Worm (Caenorhabditis elegans) whole organism, L1 larva: ENCODE measurements around the gene dss-1.
A peak's percentile ranks its signal among the peaks of the same experiment; 100 is the strongest.

Source experiments
- C16A3.4 ChIP-seq: fragments of 150-350 bp; optimal IDR thresholded peaks from 2 replicates; lab custom pipeline; 2014; ENCODE audit warnings: missing biosample characterization, missing genetic modification characterization
- C34B4.2 ChIP-seq: sonication (generic microtip); optimal IDR thresholded peaks from 2 replicates; lab custom pipeline; 2017; ENCODE audit warnings: mild to moderate bottlenecking, missing genetic modification characterization, missing compliant biosample characterization
- Y116A8C.19 ChIP-seq: sonication (generic microtip); optimal IDR thresholded peaks from 2 replicates; lab custom pipeline; 2016; ENCODE audit warnings: missing compliant biosample characterization, missing genetic modification characterization, borderline replicate concordance
- aha-1 ChIP-seq: fragments of 150-350 bp; optimal IDR thresholded peaks from 2 replicates; lab custom pipeline; 2014; ENCODE audit warnings: missing biosample characterization, missing genetic modification characterization
- alr-1 ChIP-seq: fragments of 200-800 bp; sonication (Bioruptor generic); optimal IDR thresholded peaks from 2 replicates; lab custom pipeline; 2018; ENCODE audit warnings: borderline replicate concordance, mild to moderate bottlenecking, missing genetic modification characterization, missing compliant biosample characterization
- aly-2 ChIP-seq: fragments of 150-350 bp; optimal IDR thresholded peaks from 2 replicates; lab custom pipeline; 2014; ENCODE audit warnings: missing biosample characterization, missing genetic modification characterization
- blmp-1 ChIP-seq: fragments of 150-350 bp; optimal IDR thresholded peaks from 2 replicates; lab custom pipeline; 2014; ENCODE audit warnings: missing biosample characterization, missing genetic modification characterization
- ceh-63 ChIP-seq: fragments of 200-800 bp; sonication (Bioruptor generic); optimal IDR thresholded peaks from 2 replicates; lab custom pipeline; 2018; ENCODE audit warnings: mild to moderate bottlenecking, missing genetic modification characterization, missing compliant biosample characterization
- ceh-8 ChIP-seq: fragments of 200-800 bp; sonication (Bioruptor generic); optimal IDR thresholded peaks from 2 replicates; lab custom pipeline; 2018; ENCODE audit warnings: mild to moderate bottlenecking, missing genetic modification characterization, moderate library complexity, missing compliant biosample characterization
- ceh-82 ChIP-seq, 3 experiments: fragments of 150-350 bp in 1 of 3; sonication (generic microtip) in 2 of 3; optimal IDR thresholded peaks; 2 replicates each; lab custom pipeline; 2014 to 2017; ENCODE audit warnings: missing biosample characterization in 3 of 3, missing genetic modification characterization in 3 of 3
- ceh-88 ChIP-seq: fragments of 200-800 bp; sonication (Bioruptor generic); IDR thresholded peaks from 2 replicates; pipeline ENCODE4 v1.3.6; 2022; ENCODE audit warnings: missing genetic modification characterization, missing compliant biosample characterization
- ces-1 ChIP-seq: fragments of 150-350 bp; optimal IDR thresholded peaks from 2 replicates; lab custom pipeline; 2014; ENCODE audit warnings: missing biosample characterization, missing genetic modification reagents, missing genetic modification characterization
- dpl-1 ChIP-seq, 3 experiments: fragments of 150-350 bp in 2 of 3; sonication (generic microtip) in 1 of 3; optimal IDR thresholded peaks; 2 replicates each; lab custom pipeline; 2014 to 2017; ENCODE audit warnings: missing biosample characterization in 3 of 3, missing genetic modification characterization in 3 of 3, missing genetic modification reagents in 3 of 3
- dsc-1 ChIP-seq: sonication (generic microtip); optimal IDR thresholded peaks from 2 replicates; lab custom pipeline; 2016; ENCODE audit warnings: mild to moderate bottlenecking, missing genetic modification characterization, missing compliant biosample characterization
- efl-1 ChIP-seq, 4 experiments: fragments of 150-350 bp; optimal IDR thresholded peaks in 3 of 4; peaks in 1 of 4; 1 replicate in 1 of 4; 2 replicates in 3 of 4; lab custom pipeline; 2014; ENCODE audit warnings: missing biosample characterization in 2 of 4, missing genetic modification characterization in 2 of 4, missing genetic modification reagents in 2 of 4
- egl-13 ChIP-seq: sonication (generic microtip); optimal IDR thresholded peaks from 2 replicates; lab custom pipeline; 2016; ENCODE audit warnings: missing genotype, missing genetic modification reagents, missing genetic modification characterization, missing compliant biosample characterization
- egl-27 ChIP-seq, 2 experiments: fragments of 150-350 bp in 1 of 2; sonication (generic microtip); optimal IDR thresholded peaks; 3 replicates each; lab custom pipeline; 2017 to 2018; ENCODE audit warnings: missing biosample characterization in 2 of 2, missing genetic modification characterization in 2 of 2, missing genetic modification reagents in 2 of 2
- fkh-4 ChIP-seq: sonication (generic microtip); optimal IDR thresholded peaks from 2 replicates; lab custom pipeline; 2016; ENCODE audit warnings: missing compliant biosample characterization, missing genetic modification characterization, borderline replicate concordance
- fos-1 ChIP-seq: fragments of 150-350 bp; optimal IDR thresholded peaks from 2 replicates; lab custom pipeline; 2014; ENCODE audit warnings: missing biosample characterization, missing genetic modification characterization
- grh-1 ChIP-seq: fragments of 200-800 bp; sonication (Bioruptor generic); IDR thresholded peaks from 2 replicates; pipeline ENCODE4 v1.3.6; 2022; ENCODE audit warnings: missing genetic modification reagents, missing genetic modification characterization, missing compliant biosample characterization
- hpl-2 ChIP-seq: fragments of 150-350 bp; optimal IDR thresholded peaks from 2 replicates; lab custom pipeline; 2014; ENCODE audit warnings: missing biosample characterization, missing genetic modification reagents, missing genetic modification characterization
- isw-1 ChIP-seq: fragments of 200-800 bp; sonication (Bioruptor generic); IDR thresholded peaks from 2 replicates; pipeline ENCODE4 v1.3.6; 2022; ENCODE audit warnings: missing genetic modification characterization, missing compliant biosample characterization
- lin-13 ChIP-seq: fragments of 150-350 bp; optimal IDR thresholded peaks from 2 replicates; lab custom pipeline; 2014; ENCODE audit warnings: missing biosample characterization, missing genetic modification reagents, missing genetic modification characterization
- lin-14 ChIP-seq: fragments of 200-800 bp; sonication (Bioruptor generic); optimal IDR thresholded peaks from 2 replicates; lab custom pipeline; 2018; ENCODE audit warnings: mild to moderate bottlenecking, missing genetic modification characterization, moderate library complexity, missing compliant biosample characterization
- lin-15B ChIP-seq: fragments of 150-350 bp; sonication (generic microtip); optimal IDR thresholded peaks from 3 replicates; lab custom pipeline; 2014; ENCODE audit warnings: missing biosample characterization, missing genetic modification characterization
- lin-35 ChIP-seq, 2 experiments: fragments of 150-350 bp; optimal IDR thresholded peaks; 2 replicates each; lab custom pipeline; 2014; ENCODE audit warnings: missing biosample characterization in 2 of 2, missing genetic modification characterization in 2 of 2, missing genetic modification reagents in 2 of 2
- lir-3 ChIP-seq: sonication (generic microtip); optimal IDR thresholded peaks from 2 replicates; lab custom pipeline; 2016; ENCODE audit warnings: mild to moderate bottlenecking, missing genetic modification characterization, moderate library complexity, missing compliant biosample characterization; ENCODE audit not compliant: poor library complexity
- mab-9 ChIP-seq: fragments of 200-800 bp; sonication (Bioruptor generic); IDR thresholded peaks from 2 replicates; pipeline ENCODE4 v1.3.6; 2022; ENCODE audit warnings: missing genetic modification reagents, missing genetic modification characterization, missing compliant biosample characterization
- mdl-1 ChIP-seq, 2 experiments: fragments of 150-350 bp; optimal IDR thresholded peaks; 2 replicates each; lab custom pipeline; 2014 to 2017; ENCODE audit warnings: missing biosample characterization in 2 of 2, missing genetic modification characterization in 2 of 2, inconsistent platforms in 1 of 2
- mep-1 ChIP-seq: fragments of 150-350 bp; optimal IDR thresholded peaks from 2 replicates; lab custom pipeline; 2014; ENCODE audit warnings: missing biosample characterization, missing genetic modification characterization
- nhr-12 ChIP-seq: sonication (generic microtip); optimal IDR thresholded peaks from 2 replicates; lab custom pipeline; 2017; ENCODE audit warnings: missing biosample characterization, missing genetic modification characterization
- nhr-19 ChIP-seq: fragments of 200-800 bp; sonication (Bioruptor generic); conservative IDR thresholded peaks from 2 replicates; pipeline ENCODE4 v1.3.6; 2022; ENCODE audit warnings: missing genetic modification characterization, missing compliant biosample characterization
- nhr-47 ChIP-seq: sonication (generic microtip); optimal IDR thresholded peaks from 2 replicates; lab custom pipeline; 2016; ENCODE audit warnings: mild to moderate bottlenecking, missing genetic modification characterization, moderate library complexity, missing compliant biosample characterization
- nhr-84 ChIP-seq: sonication (generic microtip); optimal IDR thresholded peaks from 2 replicates; lab custom pipeline; 2017; ENCODE audit warnings: missing biosample characterization, missing genetic modification characterization
- nhr-85 ChIP-seq: sonication (generic microtip); peaks from one replicate; lab custom pipeline; 2016; ENCODE audit warnings: missing genetic modification characterization, inconsistent platforms, missing compliant biosample characterization
- nhr-90 ChIP-seq: sonication (generic microtip); optimal IDR thresholded peaks from 2 replicates; lab custom pipeline; 2016; ENCODE audit warnings: mild to moderate bottlenecking, missing genetic modification characterization, missing compliant biosample characterization; ENCODE audit not compliant: poor library complexity
- pax-3 ChIP-seq: fragments of 200-800 bp; sonication (Bioruptor generic); optimal IDR thresholded peaks from 2 replicates; lab custom pipeline; 2018; ENCODE audit warnings: mild to moderate bottlenecking, missing genetic modification characterization, moderate library complexity, missing compliant biosample characterization
- pqm-1 ChIP-seq: sonication (generic microtip); optimal IDR thresholded peaks from 3 replicates; lab custom pipeline; 2017; ENCODE audit warnings: missing biosample characterization, missing genetic modification characterization
- rnt-1 ChIP-seq: sonication (generic microtip); optimal IDR thresholded peaks from 2 replicates; lab custom pipeline; 2016; ENCODE audit warnings: mild to moderate bottlenecking, missing genetic modification characterization, moderate library complexity, missing compliant biosample characterization
- skn-1 ChIP-seq: fragments of 150-350 bp; optimal IDR thresholded peaks from 2 replicates; lab custom pipeline; 2014; ENCODE audit warnings: missing biosample characterization, missing genetic modification characterization
- snu-23 ChIP-seq: sonication (generic microtip); optimal IDR thresholded peaks from 2 replicates; lab custom pipeline; 2016; ENCODE audit warnings: missing genetic modification characterization, missing compliant biosample characterization
- sox-4 ChIP-seq: sonication (generic microtip); optimal IDR thresholded peaks from 2 replicates; lab custom pipeline; 2016; ENCODE audit warnings: missing genetic modification characterization, missing compliant biosample characterization
- sup-37 ChIP-seq: fragments of 200-800 bp; sonication (Bioruptor generic); optimal IDR thresholded peaks from 2 replicates; lab custom pipeline; 2018; ENCODE audit warnings: mild to moderate bottlenecking, missing genetic modification characterization, missing compliant biosample characterization
- tlp-1 ChIP-seq: fragments of 150-350 bp; optimal IDR thresholded peaks from 2 replicates; lab custom pipeline; 2014; ENCODE audit warnings: missing biosample characterization, missing genetic modification characterization
- unc-130 ChIP-seq: fragments of 150-350 bp; optimal IDR thresholded peaks from 2 replicates; lab custom pipeline; 2017; ENCODE audit warnings: missing biosample characterization, missing genetic modification characterization, inconsistent platforms
- unc-62 ChIP-seq: fragments of 150-350 bp; optimal IDR thresholded peaks from 2 replicates; lab custom pipeline; 2014; ENCODE audit warnings: missing biosample characterization, missing genetic modification reagents, missing genetic modification characterization
- unc-98 ChIP-seq: fragments of 200-800 bp; sonication (Bioruptor generic); IDR thresholded peaks from 2 replicates; pipeline ENCODE4 v1.3.6; 2022; ENCODE audit warnings: missing genetic modification characterization, missing compliant biosample characterization
- xbp-1 ChIP-seq: sonication (generic microtip); optimal IDR thresholded peaks from 2 replicates; lab custom pipeline; 2016; ENCODE audit warnings: missing genetic modification characterization, missing compliant biosample characterization
- zip-4 ChIP-seq: fragments of 200-800 bp; sonication (Bioruptor generic); optimal IDR thresholded peaks from 2 replicates; lab custom pipeline; 2018; ENCODE audit warnings: mild to moderate bottlenecking, missing genetic modification characterization, moderate library complexity, missing compliant biosample characterization

The dss-1 gene

ce11 chrIII:1196192-1196591 lies at the start of gene dss-1:
Gene dss-1, minus strand, starts transcription at chrIII:1196292.
- TF ChIP-seq mab-9 (no peak), efl-1 (optimal IDR thresholded peaks at IDR 0.05; lab: Kevin White, UChicago) (no peak), efl-1 (GFP tag; optimal IDR thresholded peaks at IDR 0.05 in 1 of 2; lab: Kevin White, UChicago) (no peak), nhr-90 (tag; lab: Kevin White, UChicago) (no peak), ceh-63 (GFP tag; lab: Kevin White, UChicago) (no peak), mdl-1 (tag; optimal IDR thresholded peaks at IDR 0.05; lab: Kevin White, UChicago) (no peak), egl-13 (tag; lab: Kevin White, UChicago) (no peak), lin-35 (GFP tag; optimal IDR thresholded peaks at IDR 0.05; lab: Kevin White, UChicago) (no peak), blmp-1 (no peak), lin-15B (no peak)
- TF ChIP-seq, all 84 proteins: peak for 0

DNA sequence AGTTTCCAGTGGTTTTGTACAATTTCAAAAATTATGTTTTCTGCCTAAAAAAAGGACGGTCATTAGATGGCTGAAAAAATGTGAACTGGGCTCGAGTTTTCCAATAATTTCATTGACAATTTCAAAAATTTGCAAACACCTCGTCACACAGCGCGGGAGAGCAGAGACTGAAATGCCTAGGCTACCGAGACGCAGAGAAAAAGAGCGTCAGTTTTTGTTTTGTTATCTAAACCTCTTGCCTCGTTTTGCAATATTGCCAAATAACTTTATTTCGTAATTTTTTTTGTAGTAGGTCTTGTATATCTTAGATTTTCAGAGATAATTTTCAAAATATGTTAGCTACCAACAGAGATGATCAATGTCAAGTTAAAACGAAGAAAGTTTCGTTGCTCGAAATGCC lies 47.1 kb upstream of the dss-1 start, which contains the start of gene fbxa-63:
Gene fbxa-63, plus strand, starts transcription at position 310 of the 400 bp plus-strand sequence.
- no peak for TF ChIP-seq ceh-88 (GFP tag; lab: Robert Waterston, UW)
- no peak for TF ChIP-seq sup-37 (GFP tag; lab: Kevin White, UChicago)
- TF ChIP-seq hpl-2 (GFP tag; lab: Kevin White, UChicago), result no peak
- TF ChIP-seq mab-9, result no peak
- no peak for TF ChIP-seq sox-4 (tag; lab: Kevin White, UChicago)
- TF ChIP-seq dpl-1 (GFP tag; optimal IDR thresholded peaks at IDR 0.05; lab: Kevin White, UChicago), result peak in 2 of 3 experiments; percentile 7 to 21
- TF ChIP-seq efl-1 (optimal IDR thresholded peaks at IDR 0.05; lab: Kevin White, UChicago), result peak; percentile 49 to 64
- TF ChIP-seq efl-1 (GFP tag; optimal IDR thresholded peaks at IDR 0.05 in 1 of 2; lab: Kevin White, UChicago), result peak; percentile 26 to 92
- peak; percentile 37 for TF ChIP-seq nhr-47
- TF ChIP-seq blmp-1, result no peak
- peak; percentile 81 for TF ChIP-seq skn-1
- no peak for TF ChIP-seq C16A3.4 (tag; lab: Kevin White, UChicago)
- TF ChIP-seq rnt-1 (tag; lab: Kevin White, UChicago), result no peak
- TF ChIP-seq aha-1, result no peak
- no peak for TF ChIP-seq mep-1 (tag; lab: Kevin White, UChicago)
- no peak for TF ChIP-seq pax-3 (tag; lab: Kevin White, UChicago)
- TF ChIP-seq nhr-12 (tag; lab: Kevin White, UChicago), result no peak
- TF ChIP-seq lin-13 (GFP tag; lab: Kevin White, UChicago), result peak; percentile 20
- TF ChIP-seq dsc-1, result no peak
- TF ChIP-seq lir-3 (tag; lab: Kevin White, UChicago), result no peak
- no peak for TF ChIP-seq grh-1 (GFP tag; lab: Robert Waterston, UW)
- TF ChIP-seq pqm-1, result no peak
- no peak for TF ChIP-seq unc-62 (GFP tag; lab: Kevin White, UChicago)
- no peak for TF ChIP-seq ces-1 (GFP tag; lab: Kevin White, UChicago)
- no peak for TF ChIP-seq aly-2 (tag; lab: Kevin White, UChicago)
- TF ChIP-seq unc-98 (GFP tag; lab: Robert Waterston, UW), result no peak
- no peak for TF ChIP-seq Y116A8C.19 (tag; lab: Kevin White, UChicago)
- TF ChIP-seq fos-1, result no peak
- TF ChIP-seq ceh-8, result no peak
- TF ChIP-seq nhr-90 (tag; lab: Kevin White, UChicago), result no peak
- no peak for TF ChIP-seq xbp-1 (tag; lab: Kevin White, UChicago)
- peak; percentile 61 for TF ChIP-seq lin-14
- TF ChIP-seq ceh-82 (tag; optimal IDR thresholded peaks at IDR 0.05; lab: Kevin White, UChicago), result peak in 1 of 3 experiments; percentile 35
- no peak for TF ChIP-seq nhr-19 (GFP tag; lab: Robert Waterston, UW)
- no peak for TF ChIP-seq nhr-85 (tag; lab: Kevin White, UChicago)
- no peak for TF ChIP-seq tlp-1 (tag; lab: Kevin White, UChicago)
- no peak for TF ChIP-seq fkh-4 (tag; lab: Kevin White, UChicago)
- TF ChIP-seq isw-1 (GFP tag; lab: Robert Waterston, UW), result no peak
- TF ChIP-seq egl-27 (tag; optimal IDR thresholded peaks at IDR 0.05; lab: Kevin White, UChicago), result no peak
- TF ChIP-seq nhr-84 (tag; lab: Kevin White, UChicago), result no peak
- no peak for TF ChIP-seq alr-1 (tag; lab: Kevin White, UChicago)
- TF ChIP-seq lin-35 (GFP tag; optimal IDR thresholded peaks at IDR 0.05; lab: Kevin White, UChicago), result peak; percentile 26 to 47
- no peak for TF ChIP-seq unc-130 (tag; lab: Kevin White, UChicago)
- peak; percentile 2 for TF ChIP-seq zip-4 (GFP tag; lab: Kevin White, UChicago)
- no peak for TF ChIP-seq C34B4.2 (tag; lab: Kevin White, UChicago)
- no peak for TF ChIP-seq ceh-63 (GFP tag; lab: Kevin White, UChicago)
- TF ChIP-seq snu-23 (GFP tag; lab: Kevin White, UChicago), result peak; percentile 27
